Fruit fly (Drosophila melanogaster) whole organism, adult: ENCODE data around the gene RabX6.

Experiments used
- CG11617 ChIP-seq: fragments of 200-800 bp; sonication (Bioruptor generic); optimal IDR thresholded peaks from 2 replicates; lab custom pipeline; 2017; ENCODE audit warnings: mild to moderate bottlenecking, missing biosample characterization, missing genetic modification reagents, missing genetic modification characterization
- CG12768 ChIP-seq: fragments of 200-800 bp; sonication (Bioruptor generic); optimal IDR thresholded peaks from 2 replicates; lab custom pipeline; 2017; ENCODE audit warnings: missing biosample characterization, missing genetic modification characterization, mild to moderate bottlenecking, moderate library complexity, missing genetic modification reagents
- CG14711 ChIP-seq: fragments of 200-800 bp; sonication (Bioruptor generic); optimal IDR thresholded peaks from 2 replicates; lab custom pipeline; 2018; ENCODE audit warnings: missing biosample characterization, mild to moderate bottlenecking, missing genetic modification characterization, moderate library complexity
- CG1620 ChIP-seq: fragments of 200-800 bp; sonication (Bioruptor generic); optimal IDR thresholded peaks from 2 replicates; lab custom pipeline; 2016; ENCODE audit warnings: missing biosample characterization, missing genetic modification characterization
- CG33017 ChIP-seq: fragments of 200-800 bp; sonication (Bioruptor generic); optimal IDR thresholded peaks from 2 replicates; lab custom pipeline; 2018; ENCODE audit warnings: missing biosample characterization, mild to moderate bottlenecking, missing genetic modification characterization, moderate library complexity
- CG5204 ChIP-seq: fragments of 200-800 bp; sonication (Bioruptor generic); optimal IDR thresholded peaks from 2 replicates; lab custom pipeline; 2016; ENCODE audit warnings: missing biosample characterization, missing genetic modification characterization
- CG7045 ChIP-seq: fragments of 200-800 bp; sonication (Bioruptor generic); optimal IDR thresholded peaks from 2 replicates; lab custom pipeline; 2017; ENCODE audit warnings: missing biosample characterization, mild to moderate bottlenecking, missing genetic modification characterization
- CG7101 ChIP-seq: fragments of 200-800 bp; sonication (Bioruptor generic); optimal IDR thresholded peaks from 2 replicates; lab custom pipeline; 2018; ENCODE audit warnings: missing biosample characterization, mild to moderate bottlenecking, missing genetic modification characterization, moderate library complexity
- Clk ChIP-seq: fragments of 200-800 bp; sonication (Bioruptor generic); optimal IDR thresholded peaks from 2 replicates; lab custom pipeline; 2017; ENCODE audit warnings: missing biosample characterization, missing genetic modification characterization
- Crg-1 ChIP-seq: fragments of 200-800 bp; sonication (Bioruptor generic); optimal IDR thresholded peaks from 2 replicates; lab custom pipeline; 2016; ENCODE audit warnings: missing biosample characterization, missing genetic modification characterization
- Hr96 ChIP-seq: fragments of 200-800 bp; sonication (Bioruptor generic); optimal IDR thresholded peaks from 2 replicates; lab custom pipeline; 2016; ENCODE audit warnings: missing biosample characterization, missing genetic modification characterization
- Mnt ChIP-seq: fragments of 200-800 bp; sonication (Bioruptor generic); optimal IDR thresholded peaks from 2 replicates; lab custom pipeline; 2016; ENCODE audit warnings: missing biosample characterization, mild to moderate bottlenecking, missing genetic modification characterization
- bab1 ChIP-seq: fragments of 200-800 bp; sonication (Bioruptor generic); optimal IDR thresholded peaks from 3 replicates; lab custom pipeline; 2019; ENCODE audit warnings: missing biosample characterization, mild to moderate bottlenecking, missing genetic modification characterization, moderate library complexity
- cic ChIP-seq: fragments of 200-800 bp; sonication (Bioruptor generic); optimal IDR thresholded peaks from 2 replicates; lab custom pipeline; 2017; ENCODE audit warnings: missing biosample characterization, mild to moderate bottlenecking, missing genetic modification characterization, moderate library complexity
- cnc ChIP-seq, 2 experiments: fragments of >200 bp; optimal IDR thresholded peaks; 2 replicates each; lab custom pipeline; 2017
- kay ChIP-seq: fragments of 200-800 bp; sonication (Bioruptor generic); peaks from one replicate; lab custom pipeline; 2016; ENCODE audit warnings: missing biosample characterization, missing genetic modification characterization, borderline replicate concordance
- ovo ChIP-seq: fragments of 200-800 bp; sonication (Bioruptor generic); optimal IDR thresholded peaks from 2 replicates; lab custom pipeline; 2016; ENCODE audit warnings: missing biosample characterization, missing genetic modification characterization
- pad ChIP-seq: fragments of 200-800 bp; sonication (Bioruptor generic); optimal IDR thresholded peaks from 3 replicates; lab custom pipeline; 2017; ENCODE audit warnings: missing biosample characterization, missing genetic modification characterization, mild to moderate bottlenecking, moderate library complexity, missing genetic modification reagents
- tj ChIP-seq: fragments of 200-800 bp; sonication (Bioruptor generic); optimal IDR thresholded peaks from 3 replicates; lab custom pipeline; 2017; ENCODE audit warnings: missing biosample characterization, mild to moderate bottlenecking, missing genetic modification characterization, moderate library complexity
- toe ChIP-seq: fragments of 200-800 bp; sonication (Bioruptor generic); optimal IDR thresholded peaks from 2 replicates; lab custom pipeline; 2016; ENCODE audit warnings: missing biosample characterization, missing genetic modification characterization

The RabX6 gene

DNA sequence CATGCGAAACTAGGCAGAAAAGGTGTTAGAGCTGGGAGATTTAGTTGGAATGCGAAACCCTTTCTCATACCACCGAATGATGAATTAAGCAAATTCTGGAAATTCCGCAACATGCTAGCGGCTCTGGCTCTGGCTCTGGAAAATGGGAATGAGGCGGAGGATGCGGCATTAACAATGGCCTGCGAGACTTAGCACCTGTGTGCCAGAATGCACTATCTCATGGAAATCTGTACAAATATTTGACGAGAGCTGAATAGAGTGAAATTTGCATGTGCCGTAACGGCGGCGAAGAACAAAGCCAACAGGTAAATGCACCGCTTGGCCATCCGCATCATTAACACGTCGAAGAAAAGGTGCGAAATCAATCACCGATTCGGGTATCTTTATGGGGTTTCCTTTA, 45.0 kb downstream of the RabX6 start:
- TF ChIP-seq Crg-1 (no peak), pad (no peak), bab1 (no peak), CG11617 (GFP tag; lab: Kevin White, UChicago) (no peak), kay (no peak), tj (GFP tag; lab: Kevin White, UChicago) (no peak), cic (no peak), toe (no peak), CG33017 (tag; lab: Kevin White, UChicago) (no peak), Clk (no peak), Hr96 (no peak)

dm6 chr3L:735948-736347, 45.6 kb downstream of the RabX6 start:
- no peak for TF ChIP-seq CG7045 (GFP tag; lab: Kevin White, UChicago)
- TF ChIP-seq cnc (optimal IDR thresholded peaks at IDR 0.05; lab: Kevin White, UChicago), result no peak
- no peak for TF ChIP-seq Crg-1
- no peak for TF ChIP-seq toe
- no peak for TF ChIP-seq CG12768
- TF ChIP-seq CG7101 (tag; lab: Kevin White, UChicago), result no peak
- no peak for TF ChIP-seq bab1
- no peak for TF ChIP-seq pad
- no peak for TF ChIP-seq Hr96

DNA sequence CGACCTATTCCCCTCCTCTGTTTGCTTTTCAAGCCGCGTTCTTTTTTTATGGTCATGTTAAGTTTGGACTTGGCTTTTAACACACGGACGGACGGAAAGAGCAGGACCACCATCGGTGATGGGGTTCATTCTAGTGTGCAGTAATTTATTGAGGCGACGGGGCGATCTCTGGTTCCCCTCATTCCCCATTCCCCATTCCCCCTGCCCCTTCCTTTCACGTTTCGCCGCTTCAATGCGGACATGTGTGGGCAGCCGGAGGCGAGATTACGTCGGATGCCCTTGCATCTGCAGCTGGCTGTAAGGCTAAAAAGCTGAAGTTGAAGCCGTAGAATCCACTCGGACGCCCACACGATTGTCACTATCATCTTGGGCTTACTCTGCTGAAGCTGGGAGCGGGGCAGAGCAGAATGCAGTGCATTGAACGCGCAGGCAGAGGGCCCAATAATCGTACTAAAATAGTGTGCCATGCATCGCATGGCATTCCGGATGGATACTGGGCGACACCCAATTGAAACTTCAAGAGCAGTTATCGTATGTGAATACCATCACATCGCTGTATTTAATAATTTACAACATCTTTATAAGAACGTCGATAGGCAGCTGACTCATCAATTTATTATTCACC, 46.3 kb downstream of the RabX6 start:
- TF ChIP-seq Hr96 (no peak), pad (no peak), toe (no peak), CG14711 (tag; lab: Kevin White, UChicago) (no peak), bab1 (no peak), Crg-1 (no peak), tj (GFP tag; lab: Kevin White, UChicago) (no peak), Clk (no peak), CG33017 (tag; lab: Kevin White, UChicago) (no peak), CG7045 (GFP tag; lab: Kevin White, UChicago) (no peak), kay (no peak), CG1620 (GFP tag; lab: Kevin White, UChicago) (no peak), CG12768 (no peak), Mnt (GFP tag; lab: Kevin White, UChicago) (no peak), cic (no peak), ovo (GFP tag; lab: Kevin White, UChicago) (no peak), CG11617 (GFP tag; lab: Kevin White, UChicago) (no peak), cnc (optimal IDR thresholded peaks at IDR 0.05; lab: Kevin White, UChicago) (no peak), CG7101 (tag; lab: Kevin White, UChicago) (no peak), CG5204 (no peak)

dm6 chr3L:737445-738116, 47.3 kb downstream of the RabX6 start:
- TF ChIP-seq ovo (GFP tag; lab: Kevin White, UChicago), result no peak
- no peak for TF ChIP-seq kay
- no peak for TF ChIP-seq bab1
- TF ChIP-seq CG5204, result no peak
- TF ChIP-seq Hr96, result no peak
- TF ChIP-seq cic, result no peak
- TF ChIP-seq CG12768, result no peak
- no peak for TF ChIP-seq cnc (optimal IDR thresholded peaks at IDR 0.05; lab: Kevin White, UChicago)
- no peak for TF ChIP-seq toe
- TF ChIP-seq Crg-1, result no peak
- no peak for TF ChIP-seq CG7101 (tag; lab: Kevin White, UChicago)

dm6 chr3L:738523-739356, 48.4 kb downstream of the RabX6 start:
- TF ChIP-seq CG14711 (tag; lab: Kevin White, UChicago) (peak; percentile 94), pad (peak; percentile 84), ovo (GFP tag; lab: Kevin White, UChicago) (peak; percentile 90), CG5204 (peak; percentile 87), CG11617 (GFP tag; lab: Kevin White, UChicago) (peak; percentile 96), Clk (peak; percentile 93), Mnt (GFP tag; lab: Kevin White, UChicago) (peak; percentile 76), CG7045 (GFP tag; lab: Kevin White, UChicago) (peak; percentile 96), CG33017 (tag; lab: Kevin White, UChicago) (peak; percentile 97), kay (no peak), tj (GFP tag; lab: Kevin White, UChicago) (peak; percentile 87), Crg-1 (peak; percentile 86), cic (peak; percentile 66), CG12768 (peak; percentile 96), CG7101 (tag; lab: Kevin White, UChicago) (peak; percentile 96), cnc (optimal IDR thresholded peaks at IDR 0.05; lab: Kevin White, UChicago) (no peak), CG1620 (GFP tag; lab: Kevin White, UChicago) (peak; percentile 86), toe (peak; percentile 85), Hr96 (peak; percentile 61), bab1 (peak; percentile 99)

- TF ChIP-seq toe, result no peak
- TF ChIP-seq cic, result no peak
- TF ChIP-seq CG33017 (tag; lab: Kevin White, UChicago), result no peak
- peak; percentile 3 for TF ChIP-seq CG14711 (tag; lab: Kevin White, UChicago)
- no peak for TF ChIP-seq Mnt (GFP tag; lab: Kevin White, UChicago)
Measured at dm6 chr3L:739357-740130, 49.2 kb downstream of the RabX6 start.
